Fruit fly (Drosophila melanogaster) whole organism, wandering third instar larva: ENCODE measurements around the gene Sbat.
A peak's percentile ranks its signal among the peaks of the same experiment; 100 is the strongest.

ENCODE experiments used
- Abd-B ChIP-seq: fragments of >200 bp; optimal IDR thresholded peaks from 2 replicates; lab custom pipeline; 2017; ENCODE audit warnings: missing biosample characterization, missing genetic modification characterization
- CG32264 ChIP-seq: fragments of 200-800 bp; sonication (Bioruptor generic); optimal IDR thresholded peaks from 2 replicates; lab custom pipeline; 2016; ENCODE audit warnings: missing biosample characterization, missing genetic modification characterization
- CG9705 ChIP-seq: fragments of 200-800 bp; sonication (Bioruptor generic); optimal IDR thresholded peaks from 2 replicates; lab custom pipeline; 2018; ENCODE audit warnings: missing biosample characterization, mild to moderate bottlenecking, missing genetic modification characterization
- CrebA ChIP-seq: fragments of 200-800 bp; sonication (Bioruptor generic); optimal IDR thresholded peaks from 2 replicates; lab custom pipeline; 2016; ENCODE audit warnings: missing biosample characterization, mild to moderate bottlenecking, missing genetic modification characterization, borderline replicate concordance
- Dfd ChIP-seq: fragments of >200 bp; optimal IDR thresholded peaks from 2 replicates; lab custom pipeline; 2017; ENCODE audit warnings: missing biosample characterization, missing genetic modification characterization
- Dif ChIP-seq: fragments of 200-275, 200-300 bp; sonication (Bioruptor generic); optimal IDR thresholded peaks from 2 replicates; lab custom pipeline; 2018; ENCODE audit warnings: missing biosample characterization, missing genetic modification characterization; ENCODE audit not compliant: partially characterized antibody
- GATAd ChIP-seq: sonication (Bioruptor generic); optimal IDR thresholded peaks from 2 replicates; lab custom pipeline; 2016; ENCODE audit warnings: missing biosample characterization, missing genetic modification characterization
- HLH106 ChIP-seq: fragments of 200-800 bp; optimal IDR thresholded peaks from 3 replicates; lab custom pipeline; 2019; ENCODE audit warnings: missing biosample characterization, mild to moderate bottlenecking, missing genetic modification characterization, moderate library complexity
- Hnf4 ChIP-seq: fragments of 200-800 bp; sonication (Bioruptor generic); optimal IDR thresholded peaks from 2 replicates; lab custom pipeline; 2016; ENCODE audit warnings: missing biosample characterization, mild to moderate bottlenecking, missing genetic modification characterization
- Hr78 ChIP-seq: fragments of >200 bp; optimal IDR thresholded peaks from 2 replicates; lab custom pipeline; 2017; ENCODE audit warnings: missing biosample characterization, missing genetic modification characterization
- Hr83 ChIP-seq: fragments of 200-300 bp; sonication (Bioruptor generic); optimal IDR thresholded peaks from 2 replicates; lab custom pipeline; 2016; ENCODE audit warnings: missing biosample characterization, mild to moderate bottlenecking, missing genetic modification characterization, moderate library complexity; ENCODE audit not compliant: poor library complexity, severe bottlenecking
- Jra ChIP-seq: sonication (Bioruptor generic); optimal IDR thresholded peaks from 2 replicates; lab custom pipeline; 2016; ENCODE audit warnings: missing biosample characterization, missing genetic modification characterization
- Mio ChIP-seq: sonication (Bioruptor generic); optimal IDR thresholded peaks from 2 replicates; lab custom pipeline; 2016; ENCODE audit warnings: missing biosample characterization, missing genetic modification characterization
- Myc ChIP-seq: fragments of >200 bp; optimal IDR thresholded peaks from 2 replicates; lab custom pipeline; 2017
- N ChIP-seq: fragments of >200 bp; optimal IDR thresholded peaks from 2 replicates; lab custom pipeline; 2018; ENCODE audit warnings: missing biosample characterization, missing external identifiers, missing genetic modification characterization
- OdsH ChIP-seq: fragments of 200-800 bp; sonication (Bioruptor generic); optimal IDR thresholded peaks from 2 replicates; lab custom pipeline; 2016; ENCODE audit warnings: missing biosample characterization, mild to moderate bottlenecking, missing genetic modification characterization
- Rel ChIP-seq, 2 experiments: fragments of 200-800 bp; sonication (Bioruptor generic) in 1 of 2; optimal IDR thresholded peaks; 2 replicates in 1 of 2; 3 replicates in 1 of 2; lab custom pipeline; 2016 to 2019; ENCODE audit warnings: mild to moderate bottlenecking in 2 of 2, missing biosample characterization in 2 of 2, missing genetic modification characterization in 2 of 2, moderate library complexity in 1 of 2
- Sp1 ChIP-seq: fragments of 200-800 bp; sonication (Bioruptor generic); optimal IDR thresholded peaks from 3 replicates; lab custom pipeline; 2019; ENCODE audit warnings: missing biosample characterization, mild to moderate bottlenecking, missing genetic modification characterization, moderate library complexity
- Vsx2 ChIP-seq: fragments of 200-300, 225-300 bp; sonication (Bioruptor generic); optimal IDR thresholded peaks from 2 replicates; lab custom pipeline; 2018; ENCODE audit warnings: missing biosample characterization, missing genetic modification characterization; ENCODE audit not compliant: partially characterized antibody
- br ChIP-seq: fragments of 200-800 bp; sonication (Bioruptor generic); optimal IDR thresholded peaks from 2 replicates; lab custom pipeline; 2016; ENCODE audit warnings: missing biosample characterization, missing genetic modification characterization
- brk ChIP-seq: fragments of 200-800 bp; sonication (Bioruptor generic); optimal IDR thresholded peaks from 2 replicates; lab custom pipeline; 2016; ENCODE audit warnings: missing biosample characterization, mild to moderate bottlenecking, missing genetic modification characterization
- dl ChIP-seq, 2 experiments: fragments of 175-275, 200-275 bp in 1 of 2; fragments of 200-275 bp in 1 of 2; sonication (Bioruptor generic); optimal IDR thresholded peaks; lab custom pipeline; 2018; ENCODE audit warnings: mild to moderate bottlenecking in 2 of 2, missing biosample characterization in 2 of 2, missing genetic modification characterization in 2 of 2, moderate library complexity in 2 of 2; ENCODE audit not compliant: partially characterized antibody in 2 of 2, insufficient read depth in 1 of 2
- dmrt93B ChIP-seq: fragments of 200-800 bp; sonication (Bioruptor generic); optimal IDR thresholded peaks from 2 replicates; lab custom pipeline; 2018; ENCODE audit warnings: missing biosample characterization, mild to moderate bottlenecking, missing genetic modification characterization
- dsf ChIP-seq: sonication (Bioruptor generic); optimal IDR thresholded peaks from 2 replicates; lab custom pipeline; 2016; ENCODE audit warnings: missing biosample characterization, missing genetic modification characterization, borderline replicate concordance
- ey ChIP-seq: fragments of 200-800 bp; sonication (Bioruptor generic); optimal IDR thresholded peaks from 2 replicates; lab custom pipeline; 2016; ENCODE audit warnings: missing biosample characterization, missing genetic modification characterization
- foxo ChIP-seq, 2 experiments: fragments of 200-800 bp; sonication (Bioruptor generic); optimal IDR thresholded peaks; 2 replicates in 1 of 2; 3 replicates in 1 of 2; lab custom pipeline; 2016 to 2017; ENCODE audit warnings: missing biosample characterization in 2 of 2, missing genetic modification characterization in 2 of 2
- fru ChIP-seq: fragments of 200-800 bp; sonication (Bioruptor generic); optimal IDR thresholded peaks from 3 replicates; lab custom pipeline; 2016; ENCODE audit warnings: missing biosample characterization, mild to moderate bottlenecking, missing genetic modification characterization
- h ChIP-seq: fragments of 200-800 bp; sonication (Bioruptor generic); optimal IDR thresholded peaks from 3 replicates; lab custom pipeline; 2016; ENCODE audit warnings: missing biosample characterization, mild to moderate bottlenecking, missing genetic modification characterization
- jim ChIP-seq: fragments of 175-275, 200-325 bp; sonication (Bioruptor generic); optimal IDR thresholded peaks from 2 replicates; lab custom pipeline; 2016; ENCODE audit warnings: missing biosample characterization, mild to moderate bottlenecking, missing genetic modification characterization
- lola ChIP-seq: fragments of >200 bp; optimal IDR thresholded peaks from 2 replicates; lab custom pipeline; 2017; ENCODE audit warnings: missing biosample characterization, missing genetic modification characterization
- pan ChIP-seq: fragments of >200 bp; optimal IDR thresholded peaks from 2 replicates; lab custom pipeline; 2017
- psq ChIP-seq: fragments of 200-800 bp; sonication (Bioruptor generic); optimal IDR thresholded peaks from 3 replicates; lab custom pipeline; 2017; ENCODE audit warnings: missing biosample characterization, mild to moderate bottlenecking, missing genetic modification characterization, moderate library complexity
- rgr ChIP-seq: fragments of 200-800 bp; sonication (Bioruptor generic); optimal IDR thresholded peaks from 3 replicates; lab custom pipeline; 2016; ENCODE audit warnings: missing biosample characterization, mild to moderate bottlenecking, missing genetic modification characterization
- sage ChIP-seq: fragments of 200-800 bp; sonication (Bioruptor generic); optimal IDR thresholded peaks from 2 replicates; lab custom pipeline; 2016; ENCODE audit warnings: missing biosample characterization, mild to moderate bottlenecking, missing genetic modification characterization
- sv ChIP-seq: fragments of 200-800 bp; sonication (Bioruptor generic); optimal IDR thresholded peaks from 3 replicates; lab custom pipeline; 2016; ENCODE audit warnings: missing biosample characterization, missing genetic modification characterization
- tai ChIP-seq: sonication (Bioruptor generic); optimal IDR thresholded peaks from 2 replicates; lab custom pipeline; 2016; ENCODE audit warnings: missing biosample characterization, missing genetic modification characterization
- usp ChIP-seq: fragments of >200 bp; optimal IDR thresholded peaks from 2 replicates; lab custom pipeline; 2017; ENCODE audit warnings: missing biosample characterization, missing genetic modification characterization
- woc ChIP-seq: sonication (Bioruptor generic); optimal IDR thresholded peaks from 2 replicates; lab custom pipeline; 2016; ENCODE audit warnings: missing biosample characterization, mild to moderate bottlenecking, missing genetic modification characterization

The Sbat gene

dm6 chr2L:2851589-2851988 is 26.6 kb upstream of the Sbat start:
- TF ChIP-seq Dif (GFP tag; lab: Kevin White, UChicago) (no peak), Mio (no peak)

- TF ChIP-seq dl (GFP tag; optimal IDR thresholded peaks at IDR 0.05; lab: Kevin White, UChicago; ENCODE audit: insufficient read depth in 1 of 2, partially characterized antibody in 2 of 2) = no peak
- peak; percentile 50 for TF ChIP-seq N (GFP tag; lab: Kevin White, UChicago)
- no peak for TF ChIP-seq sage (GFP tag; lab: Kevin White, UChicago)
- no peak for TF ChIP-seq OdsH (GFP tag; lab: Kevin White, UChicago)
- TF ChIP-seq Dfd (GFP tag; lab: Kevin White, UChicago) = no peak
- no peak for TF ChIP-seq sv
- TF ChIP-seq psq = no peak
- TF ChIP-seq Sp1 (GFP tag; lab: Kevin White, UChicago) = no peak
- TF ChIP-seq fru (GFP tag; lab: Kevin White, UChicago) = no peak
- no peak for TF ChIP-seq Hr78 (GFP tag; lab: Kevin White, UChicago)
- no peak for TF ChIP-seq usp
- TF ChIP-seq pan (lab: Kevin White, UChicago) = no peak
- no peak for TF ChIP-seq brk
- no peak for TF ChIP-seq h (GFP tag; lab: Kevin White, UChicago)
- TF ChIP-seq CrebA (GFP tag; lab: Kevin White, UChicago) = no peak
- TF ChIP-seq Myc (lab: Kevin White, UChicago) = peak; percentile 74
- no peak for TF ChIP-seq rgr (GFP tag; lab: Kevin White, UChicago)
- no peak for TF ChIP-seq jim
- TF ChIP-seq Hr83 = peak; percentile 8
- TF ChIP-seq woc (GFP tag; lab: Kevin White, UChicago) = no peak
Measured at dm6 chr2L:2855204-2855768, 22.9 kb upstream of the Sbat start.

dm6 chr2L:2855773-2856615 is 22.1 kb upstream of the Sbat start, which contains the start of the genes CG3104 and RpS21:
Gene CG3104 (minus strand): TSS chr2L:2855778.
Gene RpS21 (plus strand): TSS chr2L:2856070.
- TF ChIP-seq Sp1 (GFP tag; lab: Kevin White, UChicago) (peak; percentile 84), GATAd (GFP tag; lab: Kevin White, UChicago) (peak; percentile 51), Abd-B (GFP tag; lab: Kevin White, UChicago) (no peak), N (GFP tag; lab: Kevin White, UChicago) (no peak), foxo (GFP tag; optimal IDR thresholded peaks at IDR 0.05; lab: Kevin White, UChicago) (peak in 1 of 2 experiments; percentile 81), usp (no peak), jim (peak; percentile 25), woc (GFP tag; lab: Kevin White, UChicago) (peak; percentile 59), psq (peak; percentile 69), Rel (GFP tag; optimal IDR thresholded peaks at IDR 0.05; lab: Kevin White, UChicago) (no peak), Rel (tag; optimal IDR thresholded peaks at IDR 0.05; lab: Kevin White, UChicago) (peak; percentile 53), fru (GFP tag; lab: Kevin White, UChicago) (peak; percentile 75), pan (lab: Kevin White, UChicago) (no peak), HLH106 (peak; percentile 82), sv (peak; percentile 70), Dif (GFP tag; lab: Kevin White, UChicago) (no peak), h (GFP tag; lab: Kevin White, UChicago) (peak; percentile 84), tai (GFP tag; lab: Kevin White, UChicago) (peak; percentile 38), Hnf4 (GFP tag; lab: Kevin White, UChicago) (peak; percentile 83), brk (peak; percentile 4), dmrt93B (GFP tag; lab: Kevin White, UChicago) (peak; percentile 89), CG9705 (peak; percentile 88), Jra (GFP tag; lab: Kevin White, UChicago) (peak; percentile 29), dl (GFP tag; optimal IDR thresholded peaks at IDR 0.05; lab: Kevin White, UChicago; ENCODE audit: insufficient read depth in 1 of 2, partially characterized antibody in 2 of 2) (no peak), Myc (lab: Kevin White, UChicago) (peak; percentile 78), Hr78 (GFP tag; lab: Kevin White, UChicago) (no peak), CG32264 (no peak), Vsx2 (GFP tag; lab: Kevin White, UChicago) (no peak), OdsH (GFP tag; lab: Kevin White, UChicago) (peak; percentile 73), lola (no peak), Mio (peak; percentile 77), sage (GFP tag; lab: Kevin White, UChicago) (peak; percentile 52), Hr83 (peak; percentile 87), rgr (GFP tag; lab: Kevin White, UChicago) (peak; percentile 91), Dfd (GFP tag; lab: Kevin White, UChicago) (no peak), CrebA (GFP tag; lab: Kevin White, UChicago) (peak; percentile 4), ey (peak; percentile 73), dsf (GFP tag; lab: Kevin White, UChicago) (no peak), br (peak; percentile 81)
